Fruit fly (Drosophila melanogaster) whole organism, embryonic: ENCODE data around the gene CG9672.

Experiments
- Aef1 ChIP-seq: fragments of 200-800 bp; sonication (Bioruptor generic); IDR thresholded peaks from 3 replicates; pipeline ENCODE4 v1.3.6; 2022; ENCODE audit warnings: missing biosample characterization, missing genetic modification characterization
- B-H2 ChIP-seq: fragments of 200-800 bp; sonication (Bioruptor generic); optimal IDR thresholded peaks from 2 replicates; lab custom pipeline; 2018; ENCODE audit warnings: missing biosample characterization, mild to moderate bottlenecking, missing genetic modification characterization
- CG10462 ChIP-seq: fragments of 200-800 bp; sonication (Bioruptor generic); optimal IDR thresholded peaks from 2 replicates; lab custom pipeline; 2016; ENCODE audit warnings: missing biosample characterization, missing genetic modification characterization
- CG11247 ChIP-seq: fragments of 200-800 bp; sonication (Bioruptor generic); IDR thresholded peaks from 2 replicates; pipeline ENCODE4 v1.3.6; 2022; ENCODE audit warnings: missing biosample characterization, missing genetic modification characterization
- CG12219 ChIP-seq: fragments of 200-800 bp; sonication (Bioruptor generic); optimal IDR thresholded peaks from 3 replicates; lab custom pipeline; 2018; ENCODE audit warnings: missing biosample characterization, mild to moderate bottlenecking, missing genetic modification characterization
- CG12769 ChIP-seq: fragments of 200-800 bp; sonication (Bioruptor generic); optimal IDR thresholded peaks from 2 replicates; lab custom pipeline; 2019; ENCODE audit warnings: missing biosample characterization, mild to moderate bottlenecking, missing genetic modification characterization, moderate library complexity
- CG13123 ChIP-seq: fragments of 200-800 bp; sonication (Bioruptor generic); optimal IDR thresholded peaks from 2 replicates; lab custom pipeline; 2016; ENCODE audit warnings: missing biosample characterization, missing genetic modification characterization
- CG13296 ChIP-seq: fragments of 200-800 bp; sonication (Bioruptor generic); optimal IDR thresholded peaks from 3 replicates; lab custom pipeline; 2018; ENCODE audit warnings: missing biosample characterization, mild to moderate bottlenecking, missing genetic modification characterization
- CG13894 ChIP-seq: fragments of 200-800 bp; sonication (Bioruptor generic); optimal IDR thresholded peaks from 3 replicates; lab custom pipeline; 2018; ENCODE audit warnings: missing biosample characterization, mild to moderate bottlenecking, missing genetic modification characterization, moderate library complexity
- CG14860 ChIP-seq: fragments of 200-800 bp; sonication (Bioruptor generic); IDR thresholded peaks from 3 replicates; pipeline ENCODE4 v1.3.6; 2022; ENCODE audit warnings: missing biosample characterization, missing genetic modification characterization; ENCODE audit not compliant: partially characterized antibody
- CG16813 ChIP-seq: fragments of 200-800 bp; sonication (Bioruptor generic); IDR thresholded peaks from 3 replicates; pipeline ENCODE4 v1.3.6; 2022; ENCODE audit warnings: missing biosample characterization, missing genetic modification characterization; ENCODE audit not compliant: partially characterized antibody
- CG17186 ChIP-seq: fragments of 200-800 bp; sonication (Bioruptor generic); optimal IDR thresholded peaks from 3 replicates; lab custom pipeline; 2017; ENCODE audit warnings: missing biosample characterization, missing genetic modification reagents, missing genetic modification characterization
- CG17359 ChIP-seq: fragments of 200-800 bp; sonication (Bioruptor generic); optimal IDR thresholded peaks from 3 replicates; lab custom pipeline; 2018; ENCODE audit warnings: missing biosample characterization, mild to moderate bottlenecking, missing genetic modification characterization, moderate library complexity
- CG31365 ChIP-seq: fragments of 200-800 bp; sonication (Bioruptor generic); optimal IDR thresholded peaks from 2 replicates; lab custom pipeline; 2018; ENCODE audit warnings: missing biosample characterization, mild to moderate bottlenecking, missing genetic modification characterization
- CG31388 ChIP-seq: fragments of 200-800 bp; sonication (Bioruptor generic); optimal IDR thresholded peaks from 2 replicates; lab custom pipeline; 2016; ENCODE audit warnings: missing biosample characterization, missing genetic modification characterization
- CG4730 ChIP-seq: fragments of 200-800 bp; sonication (Bioruptor generic); IDR thresholded peaks from 2 replicates; pipeline ENCODE4 v1.3.6; 2022; ENCODE audit warnings: missing biosample characterization, missing genetic modification characterization
- CG7786 ChIP-seq: fragments of 200-800 bp; sonication (Bioruptor generic); optimal IDR thresholded peaks from 2 replicates; lab custom pipeline; 2016; ENCODE audit warnings: missing biosample characterization, missing genetic modification characterization
- CoRest ChIP-seq: fragments of 200-800 bp; sonication (Bioruptor generic); optimal IDR thresholded peaks from 3 replicates; lab custom pipeline; 2018; ENCODE audit warnings: missing biosample characterization, mild to moderate bottlenecking, missing genetic modification characterization, moderate library complexity
- D ChIP-seq, 2 experiments: fragments of 200-800 bp in 1 of 2; fragments of >200 bp in 1 of 2; sonication (Bioruptor generic) in 1 of 2; optimal IDR thresholded peaks; 2 replicates in 1 of 2; 3 replicates in 1 of 2; lab custom pipeline; 2017; ENCODE audit warnings: mild to moderate bottlenecking in 1 of 2, missing biosample characterization in 1 of 2, missing genetic modification characterization in 1 of 2, missing genetic modification reagents in 1 of 2
- D19B ChIP-seq: fragments of 200-800 bp; sonication (Bioruptor generic); optimal IDR thresholded peaks from 2 replicates; lab custom pipeline; 2017; ENCODE audit warnings: missing biosample characterization, mild to moderate bottlenecking, missing genetic modification characterization
- Dek ChIP-seq: fragments of 200-800 bp; sonication (Bioruptor generic); optimal IDR thresholded peaks from 3 replicates; lab custom pipeline; 2019; ENCODE audit warnings: missing biosample characterization, mild to moderate bottlenecking, missing genetic modification characterization, moderate library complexity
- Drgx ChIP-seq: fragments of 200-800 bp; sonication (Bioruptor generic); IDR thresholded peaks from 2 replicates; pipeline ENCODE4 v1.3.6; 2022; ENCODE audit warnings: missing biosample characterization, missing genetic modification characterization
- E2f2 ChIP-seq: fragments of 200-800 bp; sonication (Bioruptor generic); IDR thresholded peaks from 2 replicates; pipeline ENCODE4 v1.3.6; 2022; ENCODE audit warnings: missing biosample characterization, missing genetic modification characterization
- Ets65A ChIP-seq: fragments of 200-800 bp; sonication (Bioruptor generic); peaks from one replicate; lab custom pipeline; 2016; ENCODE audit warnings: missing biosample characterization, missing genetic modification characterization
- Lhr ChIP-seq: fragments of 200-800 bp; sonication (Bioruptor generic); optimal IDR thresholded peaks from 3 replicates; lab custom pipeline; 2017; ENCODE audit warnings: mild to moderate bottlenecking, missing biosample characterization, missing genetic modification reagents, missing genetic modification characterization
- NC2α ChIP-seq: fragments of 200-800 bp; sonication (Bioruptor generic); optimal IDR thresholded peaks from 2 replicates; lab custom pipeline; 2016; ENCODE audit warnings: missing biosample characterization, missing genetic modification characterization
- NK7.1 ChIP-seq: fragments of 200-800 bp; sonication (Bioruptor generic); optimal IDR thresholded peaks from 3 replicates; lab custom pipeline; 2016; ENCODE audit warnings: missing biosample characterization, missing genetic modification characterization
- NfI ChIP-seq: fragments of 200-800 bp; sonication (Bioruptor generic); optimal IDR thresholded peaks from 3 replicates; lab custom pipeline; 2018; ENCODE audit warnings: missing biosample characterization, mild to moderate bottlenecking, missing genetic modification characterization, moderate library complexity
- Pdp1 ChIP-seq, 2 experiments: fragments of 200-800 bp; sonication (Bioruptor generic); optimal IDR thresholded peaks; 3 replicates each; lab custom pipeline; 2016; ENCODE audit warnings: missing biosample characterization in 2 of 2, missing genetic modification characterization in 2 of 2, mild to moderate bottlenecking in 1 of 2, moderate library complexity in 1 of 2
- Ptx1 ChIP-seq: fragments of 200-800 bp; sonication (Bioruptor generic); IDR thresholded peaks from 2 replicates; pipeline ENCODE4 v1.3.6; 2022; ENCODE audit warnings: missing biosample characterization, missing genetic modification characterization
- Scr ChIP-seq: fragments of 200-800 bp; sonication (Bioruptor generic); IDR thresholded peaks from 2 replicates; pipeline ENCODE4 v1.3.6; 2022; ENCODE audit warnings: missing biosample characterization, missing genetic modification characterization; ENCODE audit not compliant: partially characterized antibody
- Spps ChIP-seq: fragments of 200-800 bp; sonication (Bioruptor generic); optimal IDR thresholded peaks from 2 replicates; lab custom pipeline; 2018; ENCODE audit warnings: missing biosample characterization, mild to moderate bottlenecking, missing genetic modification characterization
- ato ChIP-seq: fragments of 200-800 bp; sonication (Bioruptor generic); IDR thresholded peaks from 2 replicates; pipeline ENCODE4 v1.3.6; 2022; ENCODE audit warnings: missing biosample characterization, missing genetic modification characterization; ENCODE audit not compliant: partially characterized antibody
- croc ChIP-seq: fragments of 200-800 bp; sonication (Bioruptor generic); conservative IDR thresholded peaks from 3 replicates; pipeline ENCODE4 v1.3.6; 2022; ENCODE audit warnings: missing biosample characterization, missing genetic modification characterization
- dan ChIP-seq: fragments of 200-800 bp; sonication (Bioruptor generic); IDR thresholded peaks from 2 replicates; pipeline ENCODE4 v1.3.6; 2022; ENCODE audit warnings: missing biosample characterization, missing genetic modification characterization
- ems ChIP-seq: fragments of 200-800 bp; sonication (Bioruptor generic); optimal IDR thresholded peaks from 3 replicates; lab custom pipeline; 2016; ENCODE audit warnings: missing biosample characterization, missing genetic modification characterization
- fd102C ChIP-seq: fragments of 200-800 bp; sonication (Bioruptor generic); optimal IDR thresholded peaks from 2 replicates; lab custom pipeline; 2018; ENCODE audit warnings: missing biosample characterization, mild to moderate bottlenecking, missing genetic modification characterization, moderate library complexity
- h ChIP-seq: fragments of >200 bp; optimal IDR thresholded peaks from 2 replicates; lab custom pipeline; 2017
- mam ChIP-seq: fragments of 200-800 bp; sonication (Bioruptor generic); optimal IDR thresholded peaks from 3 replicates; lab custom pipeline; 2016; ENCODE audit warnings: missing biosample characterization, missing genetic modification characterization
- row ChIP-seq: fragments of 200-800 bp; sonication (Bioruptor generic); IDR thresholded peaks from 3 replicates; pipeline ENCODE4 v1.3.6; 2022; ENCODE audit warnings: missing biosample characterization, missing genetic modification characterization
- sc ChIP-seq, 3 experiments: fragments of >200 bp in 2 of 3; fragments of 200-800 bp in 1 of 3; sonication (Bioruptor generic) in 1 of 3; optimal IDR thresholded peaks; 2 replicates in 2 of 3; 3 replicates in 1 of 3; lab custom pipeline; 2017; ENCODE audit warnings: mild to moderate bottlenecking in 1 of 3, missing biosample characterization in 1 of 3, missing genetic modification characterization in 1 of 3, missing genetic modification reagents in 1 of 3
- sens ChIP-seq: fragments of 200-800 bp; sonication (Bioruptor generic); peaks from one replicate; lab custom pipeline; 2016; ENCODE audit warnings: missing biosample characterization, missing genetic modification characterization
- shn ChIP-seq: fragments of 200-800 bp; sonication (Bioruptor generic); optimal IDR thresholded peaks from 3 replicates; lab custom pipeline; 2016; ENCODE audit warnings: missing biosample characterization, missing genetic modification characterization
- slbo ChIP-seq: fragments of 200-800 bp; sonication (Bioruptor generic); IDR thresholded peaks from 2 replicates; pipeline ENCODE4 v1.3.6; 2022; ENCODE audit warnings: missing biosample characterization, missing genetic modification characterization
- sr ChIP-seq: fragments of 200-800 bp; sonication (Bioruptor generic); IDR thresholded peaks from 3 replicates; pipeline ENCODE4 v1.3.6; 2022; ENCODE audit warnings: missing biosample characterization, missing genetic modification characterization
- stc ChIP-seq: fragments of 200-800 bp; sonication (Bioruptor generic); IDR thresholded peaks from 2 replicates; pipeline ENCODE4 v1.3.6; 2022; ENCODE audit warnings: missing biosample characterization, missing genetic modification characterization
- zen ChIP-seq: fragments of 200-800 bp; sonication (Bioruptor generic); optimal IDR thresholded peaks from 3 replicates; lab custom pipeline; 2018; ENCODE audit warnings: missing biosample characterization, mild to moderate bottlenecking, missing genetic modification characterization, moderate library complexity

Gene CG9672

dm6 chrX:16723203-16724173 lies 16.8 kb upstream of the CG9672 start (continued):
- TF ChIP-seq CG7786 (GFP tag; lab: Kevin White, UChicago) (peak; percentile 35), CG13894 (no peak), sens (GFP tag; lab: Kevin White, UChicago) (peak; percentile 96), CG13123 (GFP tag; lab: Kevin White, UChicago) (peak; percentile 17), slbo (GFP tag; lab: Robert Waterston, UW) (peak; percentile 73), sc (optimal IDR thresholded peaks at IDR 0.05; lab: Kevin White, UChicago) (no peak), sc (GFP tag; optimal IDR thresholded peaks at IDR 0.05; lab: Kevin White, UChicago) (peak; percentile 63), zen (tag; lab: Kevin White, UChicago) (no peak), CG12219 (peak; percentile 69), ems (no peak), CG17359 (peak; percentile 45), D19B (GFP tag; lab: Kevin White, UChicago) (peak; percentile 72), row (peak; percentile 83), Ptx1 (GFP tag; lab: Robert Waterston, UW) (peak; percentile 71), ato (GFP tag; lab: Robert Waterston, UW) (no peak), E2f2 (GFP tag; lab: Robert Waterston, UW) (peak; percentile 53; the same call in 1 of the 2 replicates), CoRest (tag; lab: Kevin White, UChicago) (peak; percentile 89), CG4730 (GFP tag; lab: Robert Waterston, UW) (peak; percentile 26; the same call in 1 of the 2 replicates), CG31365 (tag; lab: Kevin White, UChicago) (no peak), Lhr (no peak), Aef1 (GFP tag; lab: Robert Waterston, UW) (peak; percentile 42; the same call in 2 of the 3 replicates), croc (GFP tag; lab: Robert Waterston, UW) (peak; percentile 45; the same call in 2 of the 3 replicates), Scr (GFP tag; lab: Robert Waterston, UW) (no peak), CG11247 (GFP tag; lab: Robert Waterston, UW) (no peak), mam (peak; percentile 71), sr (peak; percentile 39; the same call in 1 of the 3 replicates), CG16813 (GFP tag; lab: Robert Waterston, UW) (no peak), Pdp1 (GFP tag; optimal IDR thresholded peaks at IDR 0.05; lab: Kevin White, UChicago) (peak; percentile 34 to 35), NfI (GFP tag; lab: Kevin White, UChicago) (peak; percentile 83), B-H2 (GFP tag; lab: Kevin White, UChicago) (no peak), h (lab: Kevin White, UChicago) (no peak), D (optimal IDR thresholded peaks at IDR 0.05; lab: Kevin White, UChicago) (no peak), D (GFP tag; optimal IDR thresholded peaks at IDR 0.05; lab: Kevin White, UChicago) (peak; percentile 44), CG10462 (peak; percentile 33), Ets65A (GFP tag; lab: Kevin White, UChicago) (no peak), Drgx (GFP tag; lab: Robert Waterston, UW) (peak; percentile 61; the same call in 1 of the 2 replicates), CG13296 (GFP tag; lab: Kevin White, UChicago) (peak; percentile 54), fd102C (GFP tag; lab: Kevin White, UChicago) (no peak), Spps (no peak), CG17186 (no peak), Dek (tag; lab: Kevin White, UChicago) (peak; percentile 76), NK7.1 (GFP tag; lab: Kevin White, UChicago) (no peak), NC2α (GFP tag; lab: Kevin White, UChicago) (no peak), CG31388 (no peak), shn (peak; percentile 25), CG14860 (GFP tag; lab: Robert Waterston, UW) (no peak), CG12769 (tag; lab: Kevin White, UChicago) (peak; percentile 38), stc (GFP tag; lab: Robert Waterston, UW) (peak; percentile 59), dan (GFP tag; lab: Robert Waterston, UW) (no peak)
